Fruit fly (Drosophila melanogaster) whole organism, prepupa: ENCODE measurements around the gene Swip-1.

ENCODE experiments used
- CG3919 ChIP-seq: fragments of 200-800 bp; sonication (Bioruptor generic); optimal IDR thresholded peaks from 3 replicates; lab custom pipeline; 2016; ENCODE audit warnings: missing biosample characterization, missing genetic modification characterization
- CG6276 ChIP-seq: fragments of 200-800 bp; sonication (Bioruptor generic); optimal IDR thresholded peaks from 2 replicates; lab custom pipeline; 2017; ENCODE audit warnings: missing biosample characterization, mild to moderate bottlenecking, missing genetic modification characterization
- Eip93F ChIP-seq: fragments of 200-800 bp; sonication (Bioruptor generic); optimal IDR thresholded peaks from 2 replicates; lab custom pipeline; 2016; ENCODE audit warnings: missing biosample characterization, mild to moderate bottlenecking, missing genetic modification characterization
- OdsH ChIP-seq: fragments of 200-800 bp; sonication (Bioruptor generic); optimal IDR thresholded peaks from 3 replicates; lab custom pipeline; 2016; ENCODE audit warnings: missing biosample characterization, missing genetic modification characterization
- acj6 ChIP-seq: fragments of 200-800 bp; sonication (Bioruptor generic); optimal IDR thresholded peaks from 3 replicates; lab custom pipeline; 2016; ENCODE audit warnings: missing biosample characterization, missing genetic modification characterization
- fkh ChIP-seq: fragments of 200-800 bp; sonication (Bioruptor generic); optimal IDR thresholded peaks from 3 replicates; lab custom pipeline; 2017; ENCODE audit warnings: missing biosample characterization, mild to moderate bottlenecking, missing genetic modification characterization, moderate library complexity
- salr ChIP-seq, 2 experiments: fragments of 200-800 bp; sonication (Bioruptor generic); optimal IDR thresholded peaks; 3 replicates each; lab custom pipeline; 2016 to 2018; ENCODE audit warnings: missing biosample characterization in 2 of 2, missing genetic modification characterization in 2 of 2, mild to moderate bottlenecking in 1 of 2

- TF ChIP-seq acj6 (GFP tag; lab: Kevin White, UChicago), result no peak
- no peak for TF ChIP-seq Eip93F (GFP tag; lab: Kevin White, UChicago)
- TF ChIP-seq fkh, result no peak
- no peak for TF ChIP-seq salr (GFP tag; optimal IDR thresholded peaks at IDR 0.05; lab: Kevin White, UChicago)
- TF ChIP-seq OdsH (GFP tag; lab: Kevin White, UChicago), result no peak
- TF ChIP-seq CG6276 (GFP tag; lab: Kevin White, UChicago), result no peak
- no peak for TF ChIP-seq CG3919 (GFP tag; lab: Kevin White, UChicago)
Observed at dm6 chr2L:18986125-18986498, 968 bp downstream of the Swip-1 start.
